Worm (Caenorhabditis elegans): Measurements from ENCODE around the gene nlp-3.

DNA sequence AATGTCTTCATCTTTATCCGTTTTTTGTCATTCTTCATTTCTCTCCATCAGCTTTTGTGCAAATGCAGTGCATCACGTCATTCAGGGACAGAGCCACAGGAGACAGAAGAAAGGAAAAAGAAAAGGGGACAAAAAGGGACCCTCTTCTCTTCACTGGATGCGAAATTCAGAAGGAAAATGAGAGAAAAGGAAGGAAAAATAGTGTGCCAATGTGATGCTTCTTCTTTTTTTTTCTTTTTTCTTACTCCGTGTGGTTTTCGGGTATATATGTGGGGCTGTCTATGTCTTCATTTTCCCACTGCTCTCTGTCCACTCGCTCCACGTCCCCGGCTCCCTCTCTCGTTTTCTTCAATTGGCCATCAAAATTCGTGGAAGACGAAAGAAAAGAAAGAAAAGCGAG is 32.2 kb upstream of the nlp-3 start:
- no peak for TF ChIP-seq ztf-29 (GFP tag; IDR thresholded peaks at IDR 0.05)
- no peak for TF ChIP-seq klf-2 (GFP tag; conservative IDR thresholded peaks at IDR 0.05)
- TF ChIP-seq cog-1 (tag; optimal IDR thresholded peaks at IDR 0.05), result no peak
- TF ChIP-seq ztf-23 (GFP tag; IDR thresholded peaks at IDR 0.05), result no peak
- TF ChIP-seq flt-1 (GFP tag; IDR thresholded peaks at IDR 0.05), result no peak
- TF ChIP-seq ref-1 (GFP tag; conservative IDR thresholded peaks at IDR 0.05), result no peak
